Worm (Caenorhabditis elegans) whole organism, late embryonic: Measurements from ENCODE around the gene K03B8.4.
A peak's percentile ranks its signal among the peaks of the same experiment; 100 is the strongest.

Experiments
- C08G9.2 ChIP-seq: sonication (generic microtip); optimal IDR thresholded peaks from 2 replicates; lab custom pipeline; 2016; ENCODE audit warnings: mild to moderate bottlenecking, missing genetic modification characterization, moderate library complexity, missing compliant biosample characterization
- C38D4.7 ChIP-seq: fragments of 200-800 bp; sonication (Bioruptor generic); optimal IDR thresholded peaks from 2 replicates; lab custom pipeline; 2018; ENCODE audit warnings: mild to moderate bottlenecking, missing genetic modification characterization, moderate library complexity, missing compliant biosample characterization
- F13H6.1 ChIP-seq: sonication (generic microtip); optimal IDR thresholded peaks from 2 replicates; lab custom pipeline; 2016; ENCODE audit warnings: missing genetic modification characterization, missing compliant biosample characterization
- K02D7.2 ChIP-seq: sonication (generic microtip); optimal IDR thresholded peaks from 2 replicates; lab custom pipeline; 2017; ENCODE audit warnings: mild to moderate bottlenecking, missing genetic modification characterization, missing compliant biosample characterization
- K09A11.1 ChIP-seq: sonication (generic microtip); optimal IDR thresholded peaks from 2 replicates; lab custom pipeline; 2017; ENCODE audit warnings: antibody characterized with exemption, mild to moderate bottlenecking, missing genetic modification characterization, missing compliant biosample characterization; ENCODE audit not compliant: insufficient read depth
- T23F11.4 ChIP-seq: fragments of 200-800 bp; sonication (Bioruptor generic); optimal IDR thresholded peaks from 2 replicates; lab custom pipeline; 2018; ENCODE audit warnings: mild to moderate bottlenecking, missing genetic modification characterization, missing compliant biosample characterization
- ahr-1 ChIP-seq: sonication (generic microtip); optimal IDR thresholded peaks from 2 replicates; lab custom pipeline; 2016; ENCODE audit warnings: missing genetic modification characterization, missing compliant biosample characterization
- ceh-14 ChIP-seq: sonication (generic microtip); optimal IDR thresholded peaks from 2 replicates; lab custom pipeline; 2016; ENCODE audit warnings: missing genotype, missing genetic modification characterization, missing compliant biosample characterization
- ceh-18 ChIP-seq: sonication (generic microtip); optimal IDR thresholded peaks from 2 replicates; lab custom pipeline; 2016; ENCODE audit warnings: missing genetic modification characterization, missing compliant biosample characterization
- ceh-19 ChIP-seq: fragments of 200-800 bp; sonication (Bioruptor generic); optimal IDR thresholded peaks from 2 replicates; lab custom pipeline; 2018; ENCODE audit warnings: mild to moderate bottlenecking, missing genetic modification characterization, missing compliant biosample characterization
- ceh-2 ChIP-seq: sonication (generic microtip); optimal IDR thresholded peaks from 2 replicates; lab custom pipeline; 2016; ENCODE audit warnings: missing genotype, missing genetic modification characterization, missing compliant biosample characterization
- ceh-22 ChIP-seq: sonication (generic microtip); optimal IDR thresholded peaks from 2 replicates; lab custom pipeline; 2017; ENCODE audit warnings: missing biosample characterization, missing genetic modification characterization
- ceh-30 ChIP-seq: fragments of 150-350 bp; optimal IDR thresholded peaks from 2 replicates; lab custom pipeline; 2014; ENCODE audit warnings: missing biosample characterization, missing genetic modification characterization
- ceh-31 ChIP-seq: sonication (generic microtip); optimal IDR thresholded peaks from 2 replicates; lab custom pipeline; 2016; ENCODE audit warnings: missing genetic modification characterization, missing compliant biosample characterization
- ceh-34 ChIP-seq: sonication (generic microtip); optimal IDR thresholded peaks from 2 replicates; lab custom pipeline; 2016; ENCODE audit warnings: mild to moderate bottlenecking, missing genetic modification characterization, missing compliant biosample characterization
- ceh-45 ChIP-seq: fragments of 200-800 bp; sonication (Bioruptor generic); IDR thresholded peaks from 2 replicates; pipeline ENCODE4 v1.3.6; 2022; ENCODE audit warnings: missing genetic modification reagents, missing genetic modification characterization, missing compliant biosample characterization
- ceh-48 ChIP-seq: sonication (generic microtip); optimal IDR thresholded peaks from 2 replicates; lab custom pipeline; 2016; ENCODE audit warnings: missing genetic modification characterization, inconsistent platforms, missing compliant biosample characterization
- che-1 ChIP-seq: sonication (generic microtip); optimal IDR thresholded peaks from 2 replicates; lab custom pipeline; 2016; ENCODE audit warnings: mild to moderate bottlenecking, missing genetic modification characterization, missing compliant biosample characterization
- dve-1 ChIP-seq: sonication (generic microtip); optimal IDR thresholded peaks from 2 replicates; lab custom pipeline; 2017; ENCODE audit warnings: antibody characterized with exemption, mild to moderate bottlenecking, missing genetic modification characterization, missing compliant biosample characterization
- eyg-1 ChIP-seq: sonication (generic microtip); optimal IDR thresholded peaks from 2 replicates; lab custom pipeline; 2016; ENCODE audit warnings: missing genotype, missing genetic modification characterization, missing compliant biosample characterization
- hlh-15 ChIP-seq: sonication (generic microtip); optimal IDR thresholded peaks from 2 replicates; lab custom pipeline; 2016; ENCODE audit warnings: missing genetic modification characterization, missing compliant biosample characterization
- hlh-30 ChIP-seq: sonication (generic microtip); optimal IDR thresholded peaks from 2 replicates; lab custom pipeline; 2017; ENCODE audit warnings: antibody characterized with exemption, missing genetic modification characterization, missing compliant biosample characterization; ENCODE audit not compliant: insufficient read depth
- hlh-6 ChIP-seq: sonication (generic microtip); optimal IDR thresholded peaks from 2 replicates; lab custom pipeline; 2016; ENCODE audit warnings: missing genotype, missing genetic modification characterization, missing compliant biosample characterization
- hlh-8 ChIP-seq: sonication (generic microtip); optimal IDR thresholded peaks from 2 replicates; lab custom pipeline; 2016; ENCODE audit warnings: missing genotype, missing genetic modification characterization, missing compliant biosample characterization
- lim-6 ChIP-seq: sonication (generic microtip); optimal IDR thresholded peaks from 2 replicates; lab custom pipeline; 2016; ENCODE audit warnings: missing genetic modification characterization, missing compliant biosample characterization
- lin-11 ChIP-seq: fragments of 200-800 bp; sonication (Bioruptor generic); optimal IDR thresholded peaks from 2 replicates; lab custom pipeline; 2018; ENCODE audit warnings: mild to moderate bottlenecking, missing genetic modification characterization, missing compliant biosample characterization
- madf-2 ChIP-seq: sonication (generic microtip); optimal IDR thresholded peaks from 2 replicates; lab custom pipeline; 2017; ENCODE audit warnings: missing genetic modification characterization, missing compliant biosample characterization
- mec-3 ChIP-seq: sonication (generic microtip); optimal IDR thresholded peaks from 2 replicates; lab custom pipeline; 2016; ENCODE audit warnings: borderline replicate concordance, missing genetic modification characterization, missing compliant biosample characterization
- nfya-1 ChIP-seq: sonication (generic microtip); optimal IDR thresholded peaks from 2 replicates; lab custom pipeline; 2017; ENCODE audit warnings: missing genetic modification characterization, mild to moderate bottlenecking, missing compliant biosample characterization, antibody characterized with exemption, moderate library complexity
- nhr-11 ChIP-seq: fragments of 150-350 bp; optimal IDR thresholded peaks from 2 replicates; lab custom pipeline; 2014; ENCODE audit warnings: missing biosample characterization, missing genetic modification characterization
- npax-4 ChIP-seq: sonication (generic microtip); optimal IDR thresholded peaks from 2 replicates; lab custom pipeline; 2016; ENCODE audit warnings: missing genetic modification characterization, missing compliant biosample characterization
- pat-9 ChIP-seq: fragments of 200-800 bp; sonication (Bioruptor generic); optimal IDR thresholded peaks from 2 replicates; lab custom pipeline; 2018; ENCODE audit warnings: mild to moderate bottlenecking, missing genetic modification characterization, moderate library complexity, missing compliant biosample characterization
- pha-4 ChIP-seq: fragments of 150-350 bp; optimal IDR thresholded peaks from 2 replicates; lab custom pipeline; 2018; ENCODE audit warnings: missing biosample characterization, missing genetic modification reagents, missing genetic modification characterization
- ref-2 ChIP-seq: sonication (generic microtip); optimal IDR thresholded peaks from 2 replicates; lab custom pipeline; 2016; ENCODE audit warnings: missing genetic modification characterization, missing compliant biosample characterization
- rnt-1 ChIP-seq: sonication (generic microtip); optimal IDR thresholded peaks from 2 replicates; lab custom pipeline; 2016; ENCODE audit warnings: missing genetic modification characterization, missing compliant biosample characterization
- sdc-2 ChIP-seq: sonication (generic microtip); optimal IDR thresholded peaks from 2 replicates; lab custom pipeline; 2016; ENCODE audit warnings: missing genotype, missing genetic modification characterization, missing compliant biosample characterization
- sox-2 ChIP-seq: fragments of 200-800 bp; sonication (Bioruptor generic); IDR thresholded peaks from 2 replicates; pipeline ENCODE4 v1.3.6; 2022; ENCODE audit warnings: missing genetic modification reagents, missing genetic modification characterization, missing compliant biosample characterization
- syd-9 ChIP-seq: sonication (generic microtip); optimal IDR thresholded peaks from 2 replicates; lab custom pipeline; 2016; ENCODE audit warnings: mild to moderate bottlenecking, missing genetic modification characterization, moderate library complexity, missing compliant biosample characterization
- tbx-2 ChIP-seq: sonication (generic microtip); optimal IDR thresholded peaks from 2 replicates; lab custom pipeline; 2016; ENCODE audit warnings: missing genetic modification characterization, missing compliant biosample characterization
- unc-3 ChIP-seq, 2 experiments: fragments of 200-800 bp in 1 of 2; sonication (Bioruptor generic) in 1 of 2; sonication (generic microtip) in 1 of 2; conservative IDR thresholded peaks in 1 of 2; optimal IDR thresholded peaks in 1 of 2; 2 replicates each; pipeline versions ENCODE4 v1.3.6 to Lab custom; 2016 to 2022; ENCODE audit warnings: missing compliant biosample characterization in 2 of 2, missing genetic modification characterization in 2 of 2, missing genetic modification reagents in 1 of 2
- unc-42 ChIP-seq: sonication (generic microtip); optimal IDR thresholded peaks from 2 replicates; lab custom pipeline; 2016; ENCODE audit warnings: missing genotype, missing genetic modification characterization, missing compliant biosample characterization
- unc-55 ChIP-seq: sonication (generic microtip); optimal IDR thresholded peaks from 2 replicates; lab custom pipeline; 2017; ENCODE audit warnings: missing biosample characterization, missing genetic modification reagents, missing genetic modification characterization
- unc-86 ChIP-seq: sonication (generic microtip); optimal IDR thresholded peaks from 2 replicates; lab custom pipeline; 2016; ENCODE audit warnings: missing genetic modification characterization, missing compliant biosample characterization
- zip-5 ChIP-seq: sonication (generic microtip); optimal IDR thresholded peaks from 2 replicates; lab custom pipeline; 2016; ENCODE audit warnings: missing genetic modification characterization, missing compliant biosample characterization

K03B8.4 gene

DNA sequence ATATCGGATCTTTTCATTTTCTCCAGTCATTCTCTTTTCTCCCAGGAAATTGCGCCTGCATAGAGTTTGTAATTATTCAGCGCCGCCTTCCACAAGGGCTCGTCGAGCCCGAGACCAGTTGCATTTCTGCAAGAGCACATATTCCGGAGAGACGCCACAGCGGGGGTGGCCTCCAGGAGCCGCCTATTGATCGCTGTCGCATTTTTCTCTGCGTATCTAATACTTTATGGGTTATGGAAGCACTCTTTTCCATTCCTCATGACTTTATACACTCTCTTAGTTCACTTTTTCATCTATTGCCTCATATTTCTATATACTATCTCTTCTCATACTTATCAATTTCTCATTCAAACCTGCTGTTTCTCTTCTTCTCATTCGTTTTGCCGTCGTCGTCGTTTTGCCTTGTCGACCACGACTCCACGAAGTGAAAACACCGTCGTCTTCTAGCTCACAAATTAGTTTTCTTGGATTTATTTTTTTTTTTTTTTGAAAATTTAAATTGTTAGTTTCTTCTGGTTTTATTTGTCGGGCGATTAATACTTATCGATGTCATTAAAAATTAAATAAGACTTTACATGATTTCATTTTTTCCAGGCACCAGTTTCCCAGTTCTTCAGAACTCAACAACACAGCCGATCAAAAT is 19.7 kb downstream of the K03B8.4 start, which contains the start of gene cnb-1:
cnb-1 (plus strand) TSS at position 593 of the 643 bp plus-strand sequence.
- no peak for TF ChIP-seq nhr-11 (tag; lab: Kevin White, UChicago)
- TF ChIP-seq T23F11.4 (GFP tag; lab: Kevin White, UChicago): no peak
- TF ChIP-seq unc-3 (GFP tag; conservative IDR thresholded peaks at IDR 0.05; lab: Robert Waterston, UW): no peak
- no peak for TF ChIP-seq unc-3 (tag; optimal IDR thresholded peaks at IDR 0.05; lab: Kevin White, UChicago)
- TF ChIP-seq hlh-30 (tag; lab: Kevin White, UChicago): peak; percentile 54
- TF ChIP-seq hlh-15 (tag; lab: Kevin White, UChicago): no peak
- no peak for TF ChIP-seq npax-4 (tag; lab: Kevin White, UChicago)
- peak; percentile 86 for TF ChIP-seq ceh-48
- peak; percentile 61 for TF ChIP-seq ceh-2 (tag; lab: Kevin White, UChicago)
- TF ChIP-seq unc-86 (tag; lab: Kevin White, UChicago): peak; percentile 20
- peak; percentile 64 for TF ChIP-seq nfya-1 (tag; lab: Kevin White, UChicago)
- TF ChIP-seq madf-2 (tag; lab: Kevin White, UChicago): no peak
- TF ChIP-seq F13H6.1 (tag; lab: Kevin White, UChicago): peak; percentile 39
- TF ChIP-seq che-1 (tag; lab: Kevin White, UChicago): no peak
- no peak for TF ChIP-seq ahr-1 (tag; lab: Kevin White, UChicago)
- TF ChIP-seq ceh-19 (GFP tag; lab: Kevin White, UChicago): no peak
- TF ChIP-seq unc-55 (GFP tag; lab: Kevin White, UChicago): peak; percentile 82
- peak; percentile 85 for TF ChIP-seq ceh-31
- TF ChIP-seq ceh-14 (tag; lab: Kevin White, UChicago): peak; percentile 84
- peak; percentile 9 for TF ChIP-seq zip-5 (tag; lab: Kevin White, UChicago)
- peak; percentile 76 for TF ChIP-seq ceh-18 (tag; lab: Kevin White, UChicago)
- TF ChIP-seq syd-9 (tag; lab: Kevin White, UChicago): peak; percentile 33
- no peak for TF ChIP-seq C38D4.7 (GFP tag; lab: Kevin White, UChicago)
- no peak for TF ChIP-seq lin-11 (tag; lab: Kevin White, UChicago)
- TF ChIP-seq hlh-8: peak; percentile 62
- TF ChIP-seq rnt-1 (tag; lab: Kevin White, UChicago): peak; percentile 38
- TF ChIP-seq ceh-22: no peak
- no peak for TF ChIP-seq K09A11.1 (tag; lab: Kevin White, UChicago)
- TF ChIP-seq mec-3 (tag; lab: Kevin White, UChicago): no peak
- no peak for TF ChIP-seq ceh-30
- TF ChIP-seq ceh-34: no peak
- no peak for TF ChIP-seq sox-2 (GFP tag; lab: Robert Waterston, UW)
- no peak for TF ChIP-seq pha-4 (tag; lab: Kevin White, UChicago)
- TF ChIP-seq eyg-1 (tag; lab: Kevin White, UChicago): no peak
- TF ChIP-seq unc-42 (tag; lab: Kevin White, UChicago): peak; percentile 48
- peak; percentile 32 for TF ChIP-seq C08G9.2 (tag; lab: Kevin White, UChicago)
- TF ChIP-seq K02D7.2 (tag; lab: Kevin White, UChicago): no peak
- no peak for TF ChIP-seq pat-9 (tag; lab: Kevin White, UChicago)
- TF ChIP-seq hlh-6 (tag; lab: Kevin White, UChicago): peak; percentile 29
- TF ChIP-seq lim-6 (tag; lab: Kevin White, UChicago): peak; percentile 16
- TF ChIP-seq ceh-45 (GFP tag; lab: Robert Waterston, UW): no peak
- peak; percentile 69 for TF ChIP-seq ref-2 (tag; lab: Kevin White, UChicago)
- TF ChIP-seq tbx-2 (tag; lab: Kevin White, UChicago): peak; percentile 75
- TF ChIP-seq sdc-2: peak; percentile 13
- no peak for TF ChIP-seq dve-1 (tag; lab: Kevin White, UChicago)
